Fruit fly (Drosophila melanogaster) whole organism, wandering third instar larva: ENCODE data around the gene CG34375.

Source experiments
- CG32264 ChIP-seq: fragments of 200-800 bp; sonication (Bioruptor generic); optimal IDR thresholded peaks from 2 replicates; lab custom pipeline; 2016; ENCODE audit warnings: missing biosample characterization, missing genetic modification characterization
- CrebA ChIP-seq: fragments of 200-800 bp; sonication (Bioruptor generic); optimal IDR thresholded peaks from 2 replicates; lab custom pipeline; 2016; ENCODE audit warnings: missing biosample characterization, mild to moderate bottlenecking, missing genetic modification characterization, borderline replicate concordance
- Dfd ChIP-seq: fragments of >200 bp; optimal IDR thresholded peaks from 2 replicates; lab custom pipeline; 2017; ENCODE audit warnings: missing biosample characterization, missing genetic modification characterization
- Dif ChIP-seq: fragments of 200-275, 200-300 bp; sonication (Bioruptor generic); optimal IDR thresholded peaks from 2 replicates; lab custom pipeline; 2018; ENCODE audit warnings: missing biosample characterization, missing genetic modification characterization; ENCODE audit not compliant: partially characterized antibody
- Hnf4 ChIP-seq: fragments of 200-800 bp; sonication (Bioruptor generic); optimal IDR thresholded peaks from 2 replicates; lab custom pipeline; 2016; ENCODE audit warnings: missing biosample characterization, mild to moderate bottlenecking, missing genetic modification characterization
- Hr78 ChIP-seq: fragments of >200 bp; optimal IDR thresholded peaks from 2 replicates; lab custom pipeline; 2017; ENCODE audit warnings: missing biosample characterization, missing genetic modification characterization
- Hr83 ChIP-seq: fragments of 200-300 bp; sonication (Bioruptor generic); optimal IDR thresholded peaks from 2 replicates; lab custom pipeline; 2016; ENCODE audit warnings: missing biosample characterization, mild to moderate bottlenecking, missing genetic modification characterization, moderate library complexity; ENCODE audit not compliant: poor library complexity, severe bottlenecking
- Jra ChIP-seq: sonication (Bioruptor generic); optimal IDR thresholded peaks from 2 replicates; lab custom pipeline; 2016; ENCODE audit warnings: missing biosample characterization, missing genetic modification characterization
- Mio ChIP-seq: sonication (Bioruptor generic); optimal IDR thresholded peaks from 2 replicates; lab custom pipeline; 2016; ENCODE audit warnings: missing biosample characterization, missing genetic modification characterization
- Myc ChIP-seq: fragments of >200 bp; optimal IDR thresholded peaks from 2 replicates; lab custom pipeline; 2017
- N ChIP-seq: fragments of >200 bp; optimal IDR thresholded peaks from 2 replicates; lab custom pipeline; 2018; ENCODE audit warnings: missing biosample characterization, missing external identifiers, missing genetic modification characterization
- OdsH ChIP-seq: fragments of 200-800 bp; sonication (Bioruptor generic); optimal IDR thresholded peaks from 2 replicates; lab custom pipeline; 2016; ENCODE audit warnings: missing biosample characterization, mild to moderate bottlenecking, missing genetic modification characterization
- Vsx2 ChIP-seq: fragments of 200-300, 225-300 bp; sonication (Bioruptor generic); optimal IDR thresholded peaks from 2 replicates; lab custom pipeline; 2018; ENCODE audit warnings: missing biosample characterization, missing genetic modification characterization; ENCODE audit not compliant: partially characterized antibody
- br ChIP-seq: fragments of 200-800 bp; sonication (Bioruptor generic); optimal IDR thresholded peaks from 2 replicates; lab custom pipeline; 2016; ENCODE audit warnings: missing biosample characterization, missing genetic modification characterization
- brk ChIP-seq: fragments of 200-800 bp; sonication (Bioruptor generic); optimal IDR thresholded peaks from 2 replicates; lab custom pipeline; 2016; ENCODE audit warnings: missing biosample characterization, mild to moderate bottlenecking, missing genetic modification characterization
- dl ChIP-seq, 2 experiments: fragments of 175-275, 200-275 bp in 1 of 2; fragments of 200-275 bp in 1 of 2; sonication (Bioruptor generic); optimal IDR thresholded peaks; lab custom pipeline; 2018; ENCODE audit warnings: mild to moderate bottlenecking in 2 of 2, missing biosample characterization in 2 of 2, missing genetic modification characterization in 2 of 2, moderate library complexity in 2 of 2; ENCODE audit not compliant: partially characterized antibody in 2 of 2, insufficient read depth in 1 of 2
- dmrt93B ChIP-seq: fragments of 200-800 bp; sonication (Bioruptor generic); optimal IDR thresholded peaks from 2 replicates; lab custom pipeline; 2018; ENCODE audit warnings: missing biosample characterization, mild to moderate bottlenecking, missing genetic modification characterization
- dsf ChIP-seq: sonication (Bioruptor generic); optimal IDR thresholded peaks from 2 replicates; lab custom pipeline; 2016; ENCODE audit warnings: missing biosample characterization, missing genetic modification characterization, borderline replicate concordance
- foxo ChIP-seq, 2 experiments: fragments of 200-800 bp; sonication (Bioruptor generic); optimal IDR thresholded peaks; 2 replicates in 1 of 2; 3 replicates in 1 of 2; lab custom pipeline; 2016 to 2017; ENCODE audit warnings: missing biosample characterization in 2 of 2, missing genetic modification characterization in 2 of 2
- fru ChIP-seq: fragments of 200-800 bp; sonication (Bioruptor generic); optimal IDR thresholded peaks from 3 replicates; lab custom pipeline; 2016; ENCODE audit warnings: missing biosample characterization, mild to moderate bottlenecking, missing genetic modification characterization
- h ChIP-seq: fragments of 200-800 bp; sonication (Bioruptor generic); optimal IDR thresholded peaks from 3 replicates; lab custom pipeline; 2016; ENCODE audit warnings: missing biosample characterization, mild to moderate bottlenecking, missing genetic modification characterization
- jim ChIP-seq: fragments of 175-275, 200-325 bp; sonication (Bioruptor generic); optimal IDR thresholded peaks from 2 replicates; lab custom pipeline; 2016; ENCODE audit warnings: missing biosample characterization, mild to moderate bottlenecking, missing genetic modification characterization
- lola ChIP-seq: fragments of >200 bp; optimal IDR thresholded peaks from 2 replicates; lab custom pipeline; 2017; ENCODE audit warnings: missing biosample characterization, missing genetic modification characterization
- pan ChIP-seq: fragments of >200 bp; optimal IDR thresholded peaks from 2 replicates; lab custom pipeline; 2017
- psq ChIP-seq: fragments of 200-800 bp; sonication (Bioruptor generic); optimal IDR thresholded peaks from 3 replicates; lab custom pipeline; 2017; ENCODE audit warnings: missing biosample characterization, mild to moderate bottlenecking, missing genetic modification characterization, moderate library complexity
- rgr ChIP-seq: fragments of 200-800 bp; sonication (Bioruptor generic); optimal IDR thresholded peaks from 3 replicates; lab custom pipeline; 2016; ENCODE audit warnings: missing biosample characterization, mild to moderate bottlenecking, missing genetic modification characterization
- sage ChIP-seq: fragments of 200-800 bp; sonication (Bioruptor generic); optimal IDR thresholded peaks from 2 replicates; lab custom pipeline; 2016; ENCODE audit warnings: missing biosample characterization, mild to moderate bottlenecking, missing genetic modification characterization
- sv ChIP-seq: fragments of 200-800 bp; sonication (Bioruptor generic); optimal IDR thresholded peaks from 3 replicates; lab custom pipeline; 2016; ENCODE audit warnings: missing biosample characterization, missing genetic modification characterization
- tai ChIP-seq: sonication (Bioruptor generic); optimal IDR thresholded peaks from 2 replicates; lab custom pipeline; 2016; ENCODE audit warnings: missing biosample characterization, missing genetic modification characterization
- usp ChIP-seq: fragments of >200 bp; optimal IDR thresholded peaks from 2 replicates; lab custom pipeline; 2017; ENCODE audit warnings: missing biosample characterization, missing genetic modification characterization

CG34375 gene

DNA sequence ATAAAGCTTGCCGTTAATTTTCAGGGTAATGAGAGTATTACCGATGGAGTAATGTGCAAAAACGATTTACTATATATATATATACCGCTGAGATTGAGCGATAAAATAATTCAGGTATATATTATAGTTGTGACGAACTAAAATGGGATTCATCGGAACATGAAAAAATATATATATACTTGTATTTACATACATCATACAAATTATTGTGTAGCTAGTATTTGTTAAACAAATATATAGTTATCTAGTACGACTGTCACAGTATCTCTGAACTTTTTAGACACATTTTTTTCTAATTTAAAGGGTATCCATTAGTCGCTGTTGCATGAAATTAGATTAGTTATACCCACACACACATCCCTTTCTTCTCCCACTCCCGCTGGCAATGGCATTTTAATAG is 26.0 kb upstream of the CG34375 start:
- no peak for TF ChIP-seq tai (GFP tag; lab: Kevin White, UChicago)
- no peak for TF ChIP-seq jim (GFP tag; lab: Kevin White, UChicago)
- no peak for TF ChIP-seq Dfd (GFP tag; lab: Kevin White, UChicago)
- TF ChIP-seq dsf (GFP tag; lab: Kevin White, UChicago): no peak
- TF ChIP-seq N (GFP tag; lab: Kevin White, UChicago): no peak
- no peak for TF ChIP-seq Vsx2 (GFP tag; lab: Kevin White, UChicago)
- no peak for TF ChIP-seq rgr
- TF ChIP-seq sv (GFP tag; lab: Kevin White, UChicago): no peak
- no peak for TF ChIP-seq usp

DNA sequence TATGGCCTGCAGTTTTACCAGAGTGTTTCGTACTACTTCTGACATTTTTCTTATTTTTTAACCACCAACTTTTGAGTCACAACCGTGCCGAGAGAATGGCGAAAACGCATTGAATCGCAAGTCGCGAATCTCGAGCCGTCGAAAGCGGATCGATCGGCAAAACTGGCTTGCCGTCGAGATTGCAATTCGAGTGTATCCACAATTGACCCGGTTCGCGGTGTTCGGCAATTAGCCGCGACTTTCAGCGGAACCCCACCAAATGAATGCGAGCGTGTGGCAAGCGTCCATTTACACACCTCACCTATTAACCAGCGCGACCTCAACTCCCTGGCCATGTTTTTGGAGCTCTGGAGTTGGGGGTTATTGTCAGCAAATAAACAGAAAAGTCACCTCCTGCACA is 25.1 kb upstream of the CG34375 start, which contains the start of gene CG13833:
CG13833 (minus strand) TSS at position 101 of the 400 bp plus-strand sequence.
- TF ChIP-seq foxo (GFP tag; optimal IDR thresholded peaks at IDR 0.05; lab: Kevin White, UChicago) (no peak), lola (GFP tag; lab: Kevin White, UChicago) (no peak), Hr78 (GFP tag; lab: Kevin White, UChicago) (no peak), Jra (GFP tag; lab: Kevin White, UChicago) (no peak), jim (GFP tag; lab: Kevin White, UChicago) (no peak), Hnf4 (GFP tag; lab: Kevin White, UChicago) (no peak), pan (lab: Kevin White, UChicago) (no peak), sage (GFP tag; lab: Kevin White, UChicago) (no peak), fru (GFP tag; lab: Kevin White, UChicago) (no peak), h (GFP tag; lab: Kevin White, UChicago) (no peak), CG32264 (no peak), OdsH (GFP tag; lab: Kevin White, UChicago) (no peak), Dif (no peak), dsf (GFP tag; lab: Kevin White, UChicago) (no peak), Hr83 (GFP tag; lab: Kevin White, UChicago) (no peak), psq (GFP tag; lab: Kevin White, UChicago) (no peak), Vsx2 (GFP tag; lab: Kevin White, UChicago) (no peak), rgr (no peak)

dm6 chr3R:23030900-23031299 is 20.5 kb upstream of the CG34375 start:
- TF ChIP-seq brk (GFP tag; lab: Kevin White, UChicago) (no peak), sv (GFP tag; lab: Kevin White, UChicago) (no peak), Dfd (GFP tag; lab: Kevin White, UChicago) (no peak), CG32264 (no peak), CrebA (GFP tag; lab: Kevin White, UChicago) (no peak), Vsx2 (GFP tag; lab: Kevin White, UChicago) (no peak), Hnf4 (GFP tag; lab: Kevin White, UChicago) (no peak), Dif (no peak), jim (GFP tag; lab: Kevin White, UChicago) (no peak)
- TF ChIP-seq, all 38 proteins: peak for 0

dm6 chr3R:23028506-23028905 is 18.1 kb upstream of the CG34375 start:
- TF ChIP-seq dmrt93B (GFP tag; lab: Kevin White, UChicago): no peak
- peak; percentile 25 for TF ChIP-seq sv (GFP tag; lab: Kevin White, UChicago)

DNA sequence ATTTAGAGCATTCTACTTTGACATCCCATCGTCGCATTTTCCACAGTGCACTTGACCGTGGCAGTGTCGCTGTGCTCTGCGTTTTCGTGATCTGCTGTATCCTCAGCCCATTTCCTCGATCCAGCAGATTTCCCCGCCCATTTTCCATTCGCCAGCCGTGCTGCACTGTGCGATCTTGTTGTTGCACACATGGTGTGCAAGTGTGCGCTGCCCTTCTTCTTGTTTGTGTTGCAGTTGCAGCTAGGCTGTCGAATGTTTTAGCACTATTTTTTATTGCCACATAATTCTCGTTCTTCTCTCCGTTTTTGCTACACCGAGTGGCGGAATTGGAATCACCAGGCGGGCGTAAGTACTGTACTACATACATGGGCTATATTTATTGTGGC is 17.1 kb upstream of the CG34375 start:
- TF ChIP-seq pan (lab: Kevin White, UChicago): no peak
- TF ChIP-seq Vsx2 (GFP tag; lab: Kevin White, UChicago): no peak

DNA sequence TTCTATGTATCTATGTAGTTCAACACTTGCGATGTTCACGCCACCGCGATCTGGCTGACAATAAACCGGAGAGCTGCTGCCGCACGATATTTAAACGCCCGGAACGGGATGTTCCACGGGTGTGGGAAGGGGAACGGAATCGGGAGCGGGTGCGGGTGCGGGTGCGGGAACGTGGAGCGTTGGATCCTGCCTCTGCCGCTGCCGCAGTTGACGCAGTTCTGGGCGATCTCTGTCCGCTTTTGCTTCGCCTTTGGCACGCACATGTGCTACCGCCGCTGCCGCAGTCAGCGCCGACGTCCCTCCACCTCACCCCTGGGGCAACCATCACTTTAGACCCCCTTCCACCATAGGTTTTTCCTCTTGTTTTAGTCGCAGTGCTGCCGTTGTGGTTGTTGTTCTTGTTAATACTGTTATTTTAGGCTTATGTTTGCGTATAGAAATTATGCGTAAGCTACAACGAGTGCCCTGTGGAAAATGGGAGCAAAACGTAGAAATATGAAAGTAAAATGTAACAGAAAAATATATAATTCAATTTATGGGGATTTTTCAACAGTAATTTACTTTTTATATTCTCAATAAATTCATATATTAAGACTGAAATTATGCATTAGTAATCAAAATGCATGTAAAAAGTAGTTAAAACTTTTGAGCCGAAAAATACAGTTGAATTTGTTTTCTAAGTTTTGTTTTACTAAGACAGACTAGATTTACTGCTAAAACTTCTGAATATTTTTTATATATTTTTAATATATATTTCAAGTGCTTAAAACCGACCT is 16.5 kb upstream of the CG34375 start, which contains the start of gene lmd:
lmd (minus strand) TSS at position 62 of the 776 bp plus-strand sequence.
- TF ChIP-seq Myc: no peak
- TF ChIP-seq pan (lab: Kevin White, UChicago): no peak
- no peak for TF ChIP-seq Mio (GFP tag; lab: Kevin White, UChicago)
- TF ChIP-seq br (GFP tag; lab: Kevin White, UChicago): no peak
- no peak for TF ChIP-seq jim (GFP tag; lab: Kevin White, UChicago)
- no peak for TF ChIP-seq dl (GFP tag; optimal IDR thresholded peaks at IDR 0.05; lab: Kevin White, UChicago; ENCODE audit: insufficient read depth in 1 of 2, partially characterized antibody in 2 of 2)
- no peak for TF ChIP-seq Dfd (GFP tag; lab: Kevin White, UChicago)
